Worm (Caenorhabditis elegans) whole organism, L1 larva: ENCODE measurements around the gene F17C8.7.

ENCODE experiments used
- C16A3.4 ChIP-seq: fragments of 150-350 bp; optimal IDR thresholded peaks from 2 replicates; lab custom pipeline; 2014; ENCODE audit warnings: missing biosample characterization, missing genetic modification characterization
- F16B12.6 ChIP-seq: fragments of 150-350 bp; optimal IDR thresholded peaks from 2 replicates; lab custom pipeline; 2014; ENCODE audit warnings: missing biosample characterization, missing genetic modification characterization
- Y116A8C.19 ChIP-seq: sonication (generic microtip); optimal IDR thresholded peaks from 2 replicates; lab custom pipeline; 2016; ENCODE audit warnings: missing compliant biosample characterization, missing genetic modification characterization, borderline replicate concordance
- aly-2 ChIP-seq: fragments of 150-350 bp; optimal IDR thresholded peaks from 2 replicates; lab custom pipeline; 2014; ENCODE audit warnings: missing biosample characterization, missing genetic modification characterization
- blmp-1 ChIP-seq: fragments of 150-350 bp; optimal IDR thresholded peaks from 2 replicates; lab custom pipeline; 2014; ENCODE audit warnings: missing biosample characterization, missing genetic modification characterization
- ceh-63 ChIP-seq: fragments of 200-800 bp; sonication (Bioruptor generic); optimal IDR thresholded peaks from 2 replicates; lab custom pipeline; 2018; ENCODE audit warnings: mild to moderate bottlenecking, missing genetic modification characterization, missing compliant biosample characterization
- ceh-8 ChIP-seq: fragments of 200-800 bp; sonication (Bioruptor generic); optimal IDR thresholded peaks from 2 replicates; lab custom pipeline; 2018; ENCODE audit warnings: mild to moderate bottlenecking, missing genetic modification characterization, moderate library complexity, missing compliant biosample characterization
- ceh-90 ChIP-seq: sonication (generic microtip); optimal IDR thresholded peaks from 2 replicates; lab custom pipeline; 2016; ENCODE audit warnings: missing genetic modification characterization, missing compliant biosample characterization
- dpl-1 ChIP-seq, 3 experiments: fragments of 150-350 bp in 2 of 3; sonication (generic microtip) in 1 of 3; optimal IDR thresholded peaks; 2 replicates each; lab custom pipeline; 2014 to 2017; ENCODE audit warnings: missing biosample characterization in 3 of 3, missing genetic modification characterization in 3 of 3, missing genetic modification reagents in 3 of 3
- efl-1 ChIP-seq, 4 experiments: fragments of 150-350 bp; optimal IDR thresholded peaks in 3 of 4; peaks in 1 of 4; 1 replicate in 1 of 4; 2 replicates in 3 of 4; lab custom pipeline; 2014; ENCODE audit warnings: missing biosample characterization in 2 of 4, missing genetic modification characterization in 2 of 4, missing genetic modification reagents in 2 of 4
- efl-3 ChIP-seq: fragments of 200-800 bp; sonication (Bioruptor generic); optimal IDR thresholded peaks from 2 replicates; lab custom pipeline; 2018; ENCODE audit warnings: mild to moderate bottlenecking, missing genetic modification characterization, missing compliant biosample characterization
- egl-13 ChIP-seq: sonication (generic microtip); optimal IDR thresholded peaks from 2 replicates; lab custom pipeline; 2016; ENCODE audit warnings: missing genotype, missing genetic modification reagents, missing genetic modification characterization, missing compliant biosample characterization
- egl-27 ChIP-seq, 2 experiments: fragments of 150-350 bp in 1 of 2; sonication (generic microtip); optimal IDR thresholded peaks; 3 replicates each; lab custom pipeline; 2017 to 2018; ENCODE audit warnings: missing biosample characterization in 2 of 2, missing genetic modification characterization in 2 of 2, missing genetic modification reagents in 2 of 2
- elt-2 ChIP-seq: sonication (generic microtip); optimal IDR thresholded peaks from 2 replicates; lab custom pipeline; 2016; ENCODE audit warnings: missing genetic modification characterization, mild to moderate bottlenecking, inconsistent platforms, missing compliant biosample characterization, missing genetic modification reagents
- elt-3 ChIP-seq, 6 experiments: fragments of 150-350 bp in 1 of 6; sonication (generic microtip); optimal IDR thresholded peaks; 2 replicates each; lab custom pipeline; 2017 to 2018; ENCODE audit warnings: missing biosample characterization in 6 of 6, missing genetic modification characterization in 6 of 6, inconsistent platforms in 1 of 6
- fkh-10 ChIP-seq: sonication (generic microtip); optimal IDR thresholded peaks from 2 replicates; lab custom pipeline; 2017; ENCODE audit warnings: missing biosample characterization, missing genetic modification reagents, missing genetic modification characterization
- fkh-8 ChIP-seq: sonication (generic microtip); optimal IDR thresholded peaks from 2 replicates; lab custom pipeline; 2016; ENCODE audit warnings: mild to moderate bottlenecking, missing genetic modification characterization, missing compliant biosample characterization
- fos-1 ChIP-seq: fragments of 150-350 bp; optimal IDR thresholded peaks from 2 replicates; lab custom pipeline; 2014; ENCODE audit warnings: missing biosample characterization, missing genetic modification characterization
- grh-1 ChIP-seq: fragments of 200-800 bp; sonication (Bioruptor generic); IDR thresholded peaks from 2 replicates; pipeline ENCODE4 v1.3.6; 2022; ENCODE audit warnings: missing genetic modification reagents, missing genetic modification characterization, missing compliant biosample characterization
- hpl-2 ChIP-seq: fragments of 150-350 bp; optimal IDR thresholded peaks from 2 replicates; lab custom pipeline; 2014; ENCODE audit warnings: missing biosample characterization, missing genetic modification reagents, missing genetic modification characterization
- isw-1 ChIP-seq: fragments of 200-800 bp; sonication (Bioruptor generic); IDR thresholded peaks from 2 replicates; pipeline ENCODE4 v1.3.6; 2022; ENCODE audit warnings: missing genetic modification characterization, missing compliant biosample characterization
- lin-35 ChIP-seq, 2 experiments: fragments of 150-350 bp; optimal IDR thresholded peaks; 2 replicates each; lab custom pipeline; 2014; ENCODE audit warnings: missing biosample characterization in 2 of 2, missing genetic modification characterization in 2 of 2, missing genetic modification reagents in 2 of 2
- lin-39 ChIP-seq: fragments of 150-350 bp; optimal IDR thresholded peaks from 2 replicates; lab custom pipeline; 2014; ENCODE audit warnings: missing biosample characterization, missing genetic modification reagents, missing genetic modification characterization
- lsy-2 ChIP-seq, 2 experiments: fragments of 150-350 bp; optimal IDR thresholded peaks; 2 replicates each; lab custom pipeline; 2014; ENCODE audit warnings: missing biosample characterization in 2 of 2, missing genetic modification characterization in 2 of 2
- mab-9 ChIP-seq: fragments of 200-800 bp; sonication (Bioruptor generic); IDR thresholded peaks from 2 replicates; pipeline ENCODE4 v1.3.6; 2022; ENCODE audit warnings: missing genetic modification reagents, missing genetic modification characterization, missing compliant biosample characterization
- mdl-1 ChIP-seq, 2 experiments: fragments of 150-350 bp; optimal IDR thresholded peaks; 2 replicates each; lab custom pipeline; 2014 to 2017; ENCODE audit warnings: missing biosample characterization in 2 of 2, missing genetic modification characterization in 2 of 2, inconsistent platforms in 1 of 2
- mef-2 ChIP-seq: fragments of 150-350 bp; optimal IDR thresholded peaks from 2 replicates; lab custom pipeline; 2014; ENCODE audit warnings: missing biosample characterization, missing genetic modification characterization
- mep-1 ChIP-seq: fragments of 150-350 bp; optimal IDR thresholded peaks from 2 replicates; lab custom pipeline; 2014; ENCODE audit warnings: missing biosample characterization, missing genetic modification characterization
- nhr-12 ChIP-seq: sonication (generic microtip); optimal IDR thresholded peaks from 2 replicates; lab custom pipeline; 2017; ENCODE audit warnings: missing biosample characterization, missing genetic modification characterization
- nhr-47 ChIP-seq: sonication (generic microtip); optimal IDR thresholded peaks from 2 replicates; lab custom pipeline; 2016; ENCODE audit warnings: mild to moderate bottlenecking, missing genetic modification characterization, moderate library complexity, missing compliant biosample characterization
- nhr-71 ChIP-seq: sonication (generic microtip); optimal IDR thresholded peaks from 2 replicates; lab custom pipeline; 2016; ENCODE audit warnings: mild to moderate bottlenecking, missing genetic modification characterization, moderate library complexity, missing compliant biosample characterization
- nhr-76 ChIP-seq: sonication (generic microtip); optimal IDR thresholded peaks from 2 replicates; lab custom pipeline; 2017; ENCODE audit warnings: missing biosample characterization, missing genetic modification characterization
- nhr-84 ChIP-seq: sonication (generic microtip); optimal IDR thresholded peaks from 2 replicates; lab custom pipeline; 2017; ENCODE audit warnings: missing biosample characterization, missing genetic modification characterization
- nhr-85 ChIP-seq: sonication (generic microtip); peaks from one replicate; lab custom pipeline; 2016; ENCODE audit warnings: missing genetic modification characterization, inconsistent platforms, missing compliant biosample characterization
- nhr-90 ChIP-seq: sonication (generic microtip); optimal IDR thresholded peaks from 2 replicates; lab custom pipeline; 2016; ENCODE audit warnings: mild to moderate bottlenecking, missing genetic modification characterization, missing compliant biosample characterization; ENCODE audit not compliant: poor library complexity
- pqm-1 ChIP-seq: sonication (generic microtip); optimal IDR thresholded peaks from 3 replicates; lab custom pipeline; 2017; ENCODE audit warnings: missing biosample characterization, missing genetic modification characterization
- snu-23 ChIP-seq: sonication (generic microtip); optimal IDR thresholded peaks from 2 replicates; lab custom pipeline; 2016; ENCODE audit warnings: missing genetic modification characterization, missing compliant biosample characterization
- sox-4 ChIP-seq: sonication (generic microtip); optimal IDR thresholded peaks from 2 replicates; lab custom pipeline; 2016; ENCODE audit warnings: missing genetic modification characterization, missing compliant biosample characterization
- tbx-2 ChIP-seq: sonication (generic microtip); optimal IDR thresholded peaks from 2 replicates; lab custom pipeline; 2016; ENCODE audit warnings: missing genetic modification characterization, missing compliant biosample characterization
- tlp-1 ChIP-seq: fragments of 150-350 bp; optimal IDR thresholded peaks from 2 replicates; lab custom pipeline; 2014; ENCODE audit warnings: missing biosample characterization, missing genetic modification characterization
- unc-62 ChIP-seq: fragments of 150-350 bp; optimal IDR thresholded peaks from 2 replicates; lab custom pipeline; 2014; ENCODE audit warnings: missing biosample characterization, missing genetic modification reagents, missing genetic modification characterization
- unc-86 ChIP-seq: sonication (generic microtip); optimal IDR thresholded peaks from 2 replicates; lab custom pipeline; 2016; ENCODE audit warnings: missing genetic modification characterization, missing compliant biosample characterization
- unc-98 ChIP-seq: fragments of 200-800 bp; sonication (Bioruptor generic); IDR thresholded peaks from 2 replicates; pipeline ENCODE4 v1.3.6; 2022; ENCODE audit warnings: missing genetic modification characterization, missing compliant biosample characterization
- vab-15 ChIP-seq: sonication (generic microtip); optimal IDR thresholded peaks from 2 replicates; lab custom pipeline; 2017; ENCODE audit warnings: missing genotype, mild to moderate bottlenecking, missing genetic modification characterization, missing compliant biosample characterization
- zag-1 ChIP-seq: fragments of 150-350 bp; optimal IDR thresholded peaks from 2 replicates; lab custom pipeline; 2014; ENCODE audit warnings: missing biosample characterization, missing genetic modification characterization
- zip-4 ChIP-seq: fragments of 200-800 bp; sonication (Bioruptor generic); optimal IDR thresholded peaks from 2 replicates; lab custom pipeline; 2018; ENCODE audit warnings: mild to moderate bottlenecking, missing genetic modification characterization, moderate library complexity, missing compliant biosample characterization
- ztf-11 ChIP-seq, 2 experiments: sonication (generic microtip); optimal IDR thresholded peaks; 2 replicates each; lab custom pipeline; 2016 to 2017; ENCODE audit warnings: missing genetic modification characterization in 2 of 2, missing biosample characterization in 1 of 2, missing compliant biosample characterization in 1 of 2

The F17C8.7 gene

DNA sequence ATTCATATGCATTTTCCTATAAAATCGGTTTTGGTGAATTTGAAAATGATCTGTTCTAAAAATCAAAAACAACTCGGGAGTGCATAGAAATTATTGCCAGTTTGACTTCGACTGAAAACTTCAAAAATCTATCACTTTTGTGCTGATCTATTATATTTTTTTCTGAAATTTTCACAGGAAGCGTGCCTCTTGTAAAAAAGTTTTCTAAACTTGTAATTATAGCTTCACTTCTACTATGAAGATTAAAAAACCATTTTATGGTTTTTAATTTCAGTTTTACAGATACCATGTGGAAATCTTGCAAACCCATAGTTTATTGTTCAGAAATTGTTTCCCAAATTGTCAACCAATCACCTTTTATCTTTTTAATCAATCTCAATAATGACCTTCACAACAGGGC lies 1.5 kb upstream of the F17C8.7 start, which contains the start of gene F17C8.9:
Gene F17C8.9 (plus strand): TSS at position 301 of the 400 bp plus-strand sequence.
- TF ChIP-seq fos-1 (tag; lab: Kevin White, UChicago) = no peak
- TF ChIP-seq unc-98 (GFP tag; lab: Robert Waterston, UW) = no peak
- TF ChIP-seq egl-27 (tag; optimal IDR thresholded peaks at IDR 0.05; lab: Kevin White, UChicago) = no peak
- no peak for TF ChIP-seq nhr-76 (tag; lab: Kevin White, UChicago)
- no peak for TF ChIP-seq egl-13
- no peak for TF ChIP-seq hpl-2 (GFP tag; lab: Kevin White, UChicago)
- TF ChIP-seq ceh-90 (tag; lab: Kevin White, UChicago) = no peak

- TF ChIP-seq fkh-8 (tag; lab: Kevin White, UChicago) (no peak), nhr-12 (tag; lab: Kevin White, UChicago) (no peak), zag-1 (tag; lab: Kevin White, UChicago) (no peak), unc-62 (GFP tag; lab: Kevin White, UChicago) (no peak), fos-1 (tag; lab: Kevin White, UChicago) (no peak), grh-1 (GFP tag; lab: Robert Waterston, UW) (no peak), nhr-90 (tag; lab: Kevin White, UChicago) (no peak), efl-3 (GFP tag; lab: Kevin White, UChicago) (no peak), mep-1 (tag; lab: Kevin White, UChicago) (no peak), hpl-2 (GFP tag; lab: Kevin White, UChicago) (no peak), dpl-1 (GFP tag; optimal IDR thresholded peaks at IDR 0.05; lab: Kevin White, UChicago) (no peak), lin-35 (GFP tag; optimal IDR thresholded peaks at IDR 0.05; lab: Kevin White, UChicago) (no peak)
Observed at ce11 chrIII:4739975-4740374, 4.4 kb downstream of the F17C8.7 start, which contains the start of gene ras-2. Gene ras-2 (minus strand): TSS chrIII:4740075.

DNA sequence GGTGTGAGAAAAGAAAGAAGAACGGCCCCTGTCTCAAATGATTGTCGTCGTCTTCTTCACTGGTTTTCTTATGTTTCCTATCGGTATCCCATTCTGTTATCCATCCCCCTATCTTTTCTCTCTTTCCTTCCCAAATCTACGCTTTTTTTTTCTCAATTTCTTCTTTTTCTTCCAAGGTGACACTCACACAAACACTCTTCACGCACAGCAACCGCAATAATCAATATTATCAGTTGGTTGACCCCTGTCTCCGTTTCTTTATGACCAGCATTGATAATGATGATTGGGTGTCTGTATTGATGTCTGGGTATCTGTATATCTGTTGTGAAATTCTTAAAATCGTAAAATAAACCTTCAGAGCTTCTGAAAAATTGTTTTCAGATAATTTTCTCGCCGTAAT lies 5.3 kb downstream of the F17C8.7 start:
- peak in 1 of 3 experiments; percentile 7 for TF ChIP-seq dpl-1 (GFP tag; optimal IDR thresholded peaks at IDR 0.05; lab: Kevin White, UChicago)
- TF ChIP-seq mef-2 (tag; lab: Kevin White, UChicago) = no peak
- TF ChIP-seq nhr-76 (tag; lab: Kevin White, UChicago) = no peak
- no peak for TF ChIP-seq F16B12.6 (tag; lab: Kevin White, UChicago)
- TF ChIP-seq ceh-63 = no peak
- TF ChIP-seq elt-3 (tag; optimal IDR thresholded peaks at IDR 0.05; lab: Kevin White, UChicago) = peak in 3 of 6 experiments; percentile 12 to 82 (median 23)
- no peak for TF ChIP-seq unc-62 (GFP tag; lab: Kevin White, UChicago)
- TF ChIP-seq unc-86 (tag; lab: Kevin White, UChicago) = no peak
- no peak for TF ChIP-seq ceh-90 (tag; lab: Kevin White, UChicago)
- no peak for TF ChIP-seq aly-2 (tag; lab: Kevin White, UChicago)
- TF ChIP-seq sox-4 (tag; lab: Kevin White, UChicago) = no peak
- peak; percentile 42 for TF ChIP-seq snu-23 (GFP tag; lab: Kevin White, UChicago)
- TF ChIP-seq nhr-71 (tag; lab: Kevin White, UChicago) = peak; percentile 3
- TF ChIP-seq lsy-2 (tag; optimal IDR thresholded peaks at IDR 0.05; lab: Kevin White, UChicago) = peak in 1 of 2 experiments; percentile 31
- TF ChIP-seq mab-9 (GFP tag; lab: Robert Waterston, UW) = no peak
- TF ChIP-seq vab-15 = no peak
- TF ChIP-seq ztf-11 (tag; optimal IDR thresholded peaks at IDR 0.05; lab: Kevin White, UChicago) = no peak
- no peak for TF ChIP-seq Y116A8C.19
- peak; percentile 1 for TF ChIP-seq C16A3.4
- TF ChIP-seq fkh-8 (tag; lab: Kevin White, UChicago) = no peak
- no peak for TF ChIP-seq tbx-2 (tag; lab: Kevin White, UChicago)
- no peak for TF ChIP-seq efl-1 (optimal IDR thresholded peaks at IDR 0.05; lab: Kevin White, UChicago)
- peak in 1 of 2 experiments; percentile 87 for TF ChIP-seq efl-1 (GFP tag; optimal IDR thresholded peaks at IDR 0.05 in 1 of 2; lab: Kevin White, UChicago)
- TF ChIP-seq mdl-1 (tag; optimal IDR thresholded peaks at IDR 0.05; lab: Kevin White, UChicago) = peak in 1 of 2 experiments; percentile 4
- no peak for TF ChIP-seq pqm-1 (tag; lab: Kevin White, UChicago)
- TF ChIP-seq nhr-47 = no peak
- TF ChIP-seq blmp-1 = peak; percentile 67
- TF ChIP-seq isw-1 (GFP tag; lab: Robert Waterston, UW) = no peak
- no peak for TF ChIP-seq egl-27 (tag; optimal IDR thresholded peaks at IDR 0.05; lab: Kevin White, UChicago)
- no peak for TF ChIP-seq zip-4 (GFP tag; lab: Kevin White, UChicago)
- no peak for TF ChIP-seq fkh-10 (GFP tag; lab: Kevin White, UChicago)
- TF ChIP-seq ceh-8 = no peak
- no peak for TF ChIP-seq tlp-1 (tag; lab: Kevin White, UChicago)
- TF ChIP-seq lin-39 = no peak
- no peak for TF ChIP-seq elt-2 (tag; lab: Kevin White, UChicago)
- TF ChIP-seq nhr-84 (tag; lab: Kevin White, UChicago) = no peak
- no peak for TF ChIP-seq nhr-85 (tag; lab: Kevin White, UChicago)
- no peak for TF ChIP-seq egl-13
